Worm (Caenorhabditis elegans) whole organism, midembryonic: ENCODE measurements around the gene dhc-3.

Source experiments
- cog-1 ChIP-seq: sonication (generic microtip); optimal IDR thresholded peaks from 2 replicates; lab custom pipeline; 2016; ENCODE audit warnings: missing genetic modification characterization, missing compliant biosample characterization
- klf-2 ChIP-seq: fragments of 200-800 bp; sonication (Bioruptor generic); conservative IDR thresholded peaks from 2 replicates; pipeline ENCODE4 v1.3.6; 2022; ENCODE audit warnings: missing genetic modification reagents, missing genetic modification characterization, missing compliant biosample characterization

- TF ChIP-seq cog-1 (no peak), klf-2 (GFP tag; lab: Robert Waterston, UW) (no peak)
These were observed 38.0 kb downstream of the dhc-3 start for ce11 chrV:13176814-13177213.
